Fruit fly (Drosophila melanogaster) whole organism, embryonic: Measurements from ENCODE around the gene CG17778.

Experiments
- Antp ChIP-seq: fragments of 200-800 bp; sonication (Bioruptor generic); optimal IDR thresholded peaks from 3 replicates; lab custom pipeline; 2016; ENCODE audit warnings: missing biosample characterization, missing genetic modification characterization
- Atf-2 ChIP-seq: fragments of 200-800 bp; sonication (Bioruptor generic); optimal IDR thresholded peaks from 2 replicates; lab custom pipeline; 2016; ENCODE audit warnings: missing biosample characterization, missing genetic modification characterization
- CG10267 ChIP-seq: fragments of 200-800 bp; sonication (Bioruptor generic); optimal IDR thresholded peaks from 2 replicates; lab custom pipeline; 2018; ENCODE audit warnings: missing biosample characterization, mild to moderate bottlenecking, missing genetic modification characterization, moderate library complexity
- CG11695 ChIP-seq: fragments of 200-800 bp; sonication (Bioruptor generic); IDR thresholded peaks from 3 replicates; pipeline ENCODE4 v1.3.6; 2022; ENCODE audit warnings: missing biosample characterization, missing genetic modification characterization
- CG12104 ChIP-seq: fragments of 200-800 bp; sonication (Bioruptor generic); optimal IDR thresholded peaks from 3 replicates; lab custom pipeline; 2016; ENCODE audit warnings: missing biosample characterization, missing genetic modification characterization
- CG12219 ChIP-seq: fragments of 200-800 bp; sonication (Bioruptor generic); optimal IDR thresholded peaks from 3 replicates; lab custom pipeline; 2018; ENCODE audit warnings: missing biosample characterization, mild to moderate bottlenecking, missing genetic modification characterization
- CG13624 ChIP-seq: fragments of 200-800 bp; sonication (Bioruptor generic); optimal IDR thresholded peaks from 2 replicates; lab custom pipeline; 2016; ENCODE audit warnings: missing biosample characterization, missing genetic modification characterization
- CG13894 ChIP-seq: fragments of 200-800 bp; sonication (Bioruptor generic); optimal IDR thresholded peaks from 3 replicates; lab custom pipeline; 2018; ENCODE audit warnings: missing biosample characterization, mild to moderate bottlenecking, missing genetic modification characterization, moderate library complexity
- CG15011 ChIP-seq: fragments of 200-800 bp; sonication (Bioruptor generic); optimal IDR thresholded peaks from 3 replicates; lab custom pipeline; 2018; ENCODE audit warnings: missing biosample characterization, mild to moderate bottlenecking, missing genetic modification characterization
- CG17385 ChIP-seq: fragments of 200-800 bp; sonication (Bioruptor generic); optimal IDR thresholded peaks from 3 replicates; lab custom pipeline; 2018; ENCODE audit warnings: missing biosample characterization, mild to moderate bottlenecking, missing genetic modification characterization
- CG18011 ChIP-seq: fragments of 200-800 bp; sonication (Bioruptor generic); optimal IDR thresholded peaks from 2 replicates; lab custom pipeline; 2017; ENCODE audit warnings: missing biosample characterization, missing genetic modification characterization, mild to moderate bottlenecking, moderate library complexity, missing genotype
- CG30403 ChIP-seq: fragments of 200-800 bp; sonication (Bioruptor generic); optimal IDR thresholded peaks from 3 replicates; lab custom pipeline; 2016; ENCODE audit warnings: missing biosample characterization, missing genetic modification characterization
- CG30431 ChIP-seq: fragments of 200-800 bp; sonication (Bioruptor generic); optimal IDR thresholded peaks from 2 replicates; lab custom pipeline; 2017; ENCODE audit warnings: missing biosample characterization, missing genetic modification characterization
- CG3065 ChIP-seq: fragments of 200-800 bp; sonication (Bioruptor generic); optimal IDR thresholded peaks from 2 replicates; lab custom pipeline; 2016; ENCODE audit warnings: missing biosample characterization, missing genetic modification characterization
- CG32772 ChIP-seq: fragments of 200-800 bp; sonication (Bioruptor generic); IDR thresholded peaks from 2 replicates; pipeline ENCODE4 v1.3.6; 2022; ENCODE audit warnings: missing biosample characterization, missing genetic modification characterization
- CG3726 ChIP-seq: fragments of 200-800 bp; sonication (Bioruptor generic); IDR thresholded peaks from 3 replicates; pipeline ENCODE4, ENCODE4 v1.3.6; 2022; ENCODE audit warnings: missing biosample characterization, missing genetic modification characterization
- CG4820 ChIP-seq: fragments of 200-800 bp; sonication (Bioruptor generic); optimal IDR thresholded peaks from 3 replicates; lab custom pipeline; 2016; ENCODE audit warnings: missing biosample characterization, missing genetic modification characterization
- CG5180 ChIP-seq: fragments of 200-800 bp; sonication (Bioruptor generic); optimal IDR thresholded peaks from 3 replicates; lab custom pipeline; 2017; ENCODE audit warnings: missing biosample characterization, missing genetic modification characterization, mild to moderate bottlenecking, moderate library complexity, missing genetic modification reagents
- CG7987 ChIP-seq: fragments of 200-800 bp; sonication (Bioruptor generic); optimal IDR thresholded peaks from 2 replicates; lab custom pipeline; 2018; ENCODE audit warnings: missing biosample characterization, mild to moderate bottlenecking, missing genetic modification characterization, moderate library complexity
- CG8281 ChIP-seq: fragments of 200-800 bp; sonication (Bioruptor generic); optimal IDR thresholded peaks from 2 replicates; lab custom pipeline; 2018; ENCODE audit warnings: missing biosample characterization, mild to moderate bottlenecking, missing genetic modification characterization, moderate library complexity
- CG8944 ChIP-seq: fragments of 200-800 bp; sonication (Bioruptor generic); optimal IDR thresholded peaks from 3 replicates; lab custom pipeline; 2016; ENCODE audit warnings: missing biosample characterization, missing genetic modification characterization
- Fer1 ChIP-seq: fragments of 200-800 bp; sonication (Bioruptor generic); optimal IDR thresholded peaks from 2 replicates; lab custom pipeline; 2017; ENCODE audit warnings: missing biosample characterization, mild to moderate bottlenecking, missing genetic modification characterization
- Fer2 ChIP-seq: fragments of 200-800 bp; sonication (Bioruptor generic); optimal IDR thresholded peaks from 2 replicates; lab custom pipeline; 2018; ENCODE audit warnings: missing biosample characterization, mild to moderate bottlenecking, missing genetic modification characterization, moderate library complexity
- GATAe ChIP-seq: fragments of 200-800 bp; sonication (Bioruptor generic); conservative IDR thresholded peaks from 2 replicates; pipeline ENCODE4 v1.3.6; 2022; ENCODE audit warnings: missing biosample characterization, missing genetic modification characterization
- Gsc ChIP-seq: fragments of 200-800 bp; sonication (Bioruptor generic); IDR thresholded peaks from 2 replicates; pipeline ENCODE4 v1.3.6; 2022; ENCODE audit warnings: missing biosample characterization, missing genetic modification characterization
- H15 ChIP-seq: fragments of 200-800 bp; sonication (Bioruptor generic); IDR thresholded peaks from 3 replicates; pipeline ENCODE4 v1.3.6; 2022; ENCODE audit warnings: missing biosample characterization, missing genetic modification characterization
- Hr78 ChIP-seq, 2 experiments: fragments of 200-800 bp in 1 of 2; fragments of >200 bp in 1 of 2; sonication (Bioruptor generic) in 1 of 2; optimal IDR thresholded peaks; 2 replicates each; lab custom pipeline; 2017 to 2019; ENCODE audit warnings: missing biosample characterization in 2 of 2, missing genetic modification characterization in 2 of 2, mild to moderate bottlenecking in 1 of 2, moderate library complexity in 1 of 2
- Lpt ChIP-seq: fragments of >200 bp; optimal IDR thresholded peaks from 2 replicates; lab custom pipeline; 2018; ENCODE audit warnings: missing biosample characterization, missing genetic modification characterization
- Meics ChIP-seq: fragments of 200-800 bp; sonication (Bioruptor generic); optimal IDR thresholded peaks from 2 replicates; lab custom pipeline; 2017; ENCODE audit warnings: missing biosample characterization, mild to moderate bottlenecking, missing genetic modification characterization
- Oli ChIP-seq: fragments of 200-800 bp; sonication (Bioruptor generic); optimal IDR thresholded peaks from 2 replicates; lab custom pipeline; 2018; ENCODE audit warnings: missing biosample characterization, mild to moderate bottlenecking, missing genetic modification characterization, moderate library complexity
- Sox100B ChIP-seq: fragments of 200-800 bp; sonication (Bioruptor generic); optimal IDR thresholded peaks from 3 replicates; lab custom pipeline; 2018; ENCODE audit warnings: missing biosample characterization, mild to moderate bottlenecking, missing genetic modification characterization
- YL-1 ChIP-seq: fragments of 200-800 bp; sonication (Bioruptor generic); optimal IDR thresholded peaks from 3 replicates; lab custom pipeline; 2017; ENCODE audit warnings: missing biosample characterization, mild to moderate bottlenecking, missing genetic modification characterization
- bab2 ChIP-seq: fragments of 200-800 bp; sonication (Bioruptor generic); optimal IDR thresholded peaks from 2 replicates; lab custom pipeline; 2016; ENCODE audit warnings: missing biosample characterization, missing genetic modification characterization
- bigmax ChIP-seq: fragments of 200-800 bp; sonication (Bioruptor generic); optimal IDR thresholded peaks from 2 replicates; lab custom pipeline; 2018; ENCODE audit warnings: missing biosample characterization, mild to moderate bottlenecking, missing genetic modification characterization
- cad ChIP-seq: fragments of >200 bp; optimal IDR thresholded peaks from 2 replicates; lab custom pipeline; 2017; ENCODE audit warnings: missing biosample characterization, missing genetic modification characterization
- chm ChIP-seq: fragments of 200-800 bp; sonication (Bioruptor generic); IDR thresholded peaks from 2 replicates; pipeline ENCODE4 v1.3.6; 2022; ENCODE audit warnings: missing biosample characterization, missing genetic modification characterization
- danr ChIP-seq: fragments of 200-800 bp; sonication (Bioruptor generic); IDR thresholded peaks from 2 replicates; pipeline ENCODE4 v1.3.6; 2022; ENCODE audit warnings: missing biosample characterization, missing genetic modification characterization
- dimm ChIP-seq: fragments of 200-800 bp; sonication (Bioruptor generic); IDR thresholded peaks from 2 replicates; pipeline ENCODE4 v1.3.6; 2022; ENCODE audit warnings: missing biosample characterization, missing genetic modification characterization
- gfzf ChIP-seq: fragments of 200-800 bp; sonication (Bioruptor generic); optimal IDR thresholded peaks from 2 replicates; lab custom pipeline; 2016; ENCODE audit warnings: missing biosample characterization, mild to moderate bottlenecking, missing genetic modification characterization, moderate library complexity
- mam ChIP-seq: fragments of 200-800 bp; sonication (Bioruptor generic); optimal IDR thresholded peaks from 3 replicates; lab custom pipeline; 2016; ENCODE audit warnings: missing biosample characterization, missing genetic modification characterization
- mld ChIP-seq: fragments of 200-800 bp; sonication (Bioruptor generic); IDR thresholded peaks from 3 replicates; pipeline ENCODE4 v1.3.6; 2022; ENCODE audit warnings: missing biosample characterization, missing genetic modification characterization; ENCODE audit not compliant: partially characterized antibody
- pb ChIP-seq: fragments of 200-800 bp; sonication (Bioruptor generic); optimal IDR thresholded peaks from 3 replicates; lab custom pipeline; 2016; ENCODE audit warnings: missing biosample characterization, missing genetic modification characterization
- pnt ChIP-seq: fragments of 200-800 bp; sonication (Bioruptor generic); optimal IDR thresholded peaks from 3 replicates; lab custom pipeline; 2016; ENCODE audit warnings: missing biosample characterization, missing genetic modification characterization
- pum ChIP-seq: fragments of 200-800 bp; sonication (Bioruptor generic); optimal IDR thresholded peaks from 2 replicates; lab custom pipeline; 2016; ENCODE audit warnings: missing biosample characterization, missing genetic modification characterization
- sens-2 ChIP-seq: fragments of 200-800 bp; sonication (Bioruptor generic); IDR thresholded peaks from 2 replicates; pipeline ENCODE4 v1.3.6; 2022; ENCODE audit warnings: missing biosample characterization, missing genetic modification characterization
- sima ChIP-seq: fragments of 200-800 bp; sonication (Bioruptor generic); optimal IDR thresholded peaks from 2 replicates; lab custom pipeline; 2016; ENCODE audit warnings: missing biosample characterization, missing genetic modification characterization
- sob ChIP-seq: fragments of 200-800 bp; sonication (Bioruptor generic); IDR thresholded peaks from 2 replicates; pipeline ENCODE4 v1.3.6; 2022; ENCODE audit warnings: missing biosample characterization, missing genetic modification characterization
- sr ChIP-seq: fragments of 200-800 bp; sonication (Bioruptor generic); IDR thresholded peaks from 3 replicates; pipeline ENCODE4 v1.3.6; 2022; ENCODE audit warnings: missing biosample characterization, missing genetic modification characterization
- stc ChIP-seq: fragments of 200-800 bp; sonication (Bioruptor generic); IDR thresholded peaks from 2 replicates; pipeline ENCODE4 v1.3.6; 2022; ENCODE audit warnings: missing biosample characterization, missing genetic modification characterization
- z ChIP-seq: fragments of 200-800 bp; sonication (Bioruptor generic); IDR thresholded peaks from 3 replicates; pipeline ENCODE4 v1.3.6; 2022; ENCODE audit warnings: missing biosample characterization, missing genetic modification characterization

Gene CG17778

DNA sequence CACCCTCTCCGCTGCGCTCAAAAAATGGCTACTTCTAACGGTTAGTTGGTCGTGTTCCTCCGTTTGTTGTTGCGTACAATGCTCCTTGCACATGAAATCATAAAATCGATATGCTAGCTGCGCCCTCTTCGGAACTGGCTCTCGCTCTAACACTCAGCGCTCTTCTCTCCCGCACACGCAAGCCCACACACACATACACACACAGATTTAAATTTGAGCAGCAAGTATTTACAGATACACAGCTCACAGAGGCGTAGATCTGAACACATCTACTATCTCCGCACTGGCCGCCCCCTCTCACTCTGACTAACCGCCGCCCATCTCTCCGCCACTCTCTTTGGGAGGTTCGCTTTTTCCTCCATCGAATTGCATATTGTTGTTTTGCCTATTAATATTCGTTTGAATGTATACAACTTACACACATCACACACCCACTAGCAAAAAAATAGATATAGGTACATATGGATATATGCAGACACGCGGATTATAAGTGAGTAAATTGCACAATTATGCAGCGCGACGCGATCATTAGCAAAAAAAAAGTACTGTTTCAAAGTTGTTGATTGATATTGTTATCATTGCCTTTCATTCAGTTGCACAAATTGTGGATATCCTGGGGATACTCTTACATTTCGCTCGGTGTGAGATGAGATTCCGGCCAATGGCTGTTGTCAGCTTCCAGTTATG is 28.1 kb downstream of the CG17778 start (continued):
- TF ChIP-seq CG12104 (GFP tag; lab: Kevin White, UChicago) = peak; percentile 61
- no peak; the same call in 1 of the 2 replicates for TF ChIP-seq GATAe
- no peak for TF ChIP-seq CG3726
- TF ChIP-seq Sox100B (GFP tag; lab: Kevin White, UChicago) = no peak
- TF ChIP-seq CG7987 (GFP tag; lab: Kevin White, UChicago) = peak; percentile 78
- no peak for TF ChIP-seq Hr78 (GFP tag; optimal IDR thresholded peaks at IDR 0.05; lab: Kevin White, UChicago)
- TF ChIP-seq sens-2 (GFP tag; lab: Robert Waterston, UW) = peak; percentile 77
- TF ChIP-seq mam (GFP tag; lab: Kevin White, UChicago) = peak; percentile 94
- peak; percentile 91 for TF ChIP-seq sob (GFP tag; lab: Robert Waterston, UW)
- TF ChIP-seq H15 (GFP tag; lab: Robert Waterston, UW) = peak; percentile 80
- TF ChIP-seq CG13894 (tag; lab: Kevin White, UChicago) = peak; percentile 90
- no peak for TF ChIP-seq Lpt
- TF ChIP-seq Atf-2 (GFP tag; lab: Kevin White, UChicago) = peak; percentile 81
- peak; percentile 93 for TF ChIP-seq CG13624 (GFP tag; lab: Kevin White, UChicago)
- TF ChIP-seq Meics (GFP tag; lab: Kevin White, UChicago) = peak; percentile 87
- no peak for TF ChIP-seq Gsc
- TF ChIP-seq CG12219 (GFP tag; lab: Kevin White, UChicago) = peak; percentile 77
- peak; percentile 71 for TF ChIP-seq CG32772 (GFP tag; lab: Robert Waterston, UW)
- peak; percentile 52 for TF ChIP-seq CG4820
- TF ChIP-seq stc (GFP tag; lab: Robert Waterston, UW) = peak; percentile 60
- TF ChIP-seq bab2 = peak; percentile 92
- peak; percentile 78; the same call in 2 of the 3 replicates for TF ChIP-seq sr
- TF ChIP-seq CG30431 = no peak
- TF ChIP-seq danr = 0 out of 2 replicates have a peak, but pooled peaks have one; percentile 30
- TF ChIP-seq CG8281 (tag; lab: Kevin White, UChicago) = peak; percentile 5
- peak; percentile 73 for TF ChIP-seq pb (GFP tag; lab: Kevin White, UChicago)
- peak; percentile 61 for TF ChIP-seq CG18011
- TF ChIP-seq dimm (GFP tag; lab: Robert Waterston, UW) = 0 out of 2 replicates have a peak, but pooled peaks have one; percentile 48
- TF ChIP-seq Fer1 (GFP tag; lab: Kevin White, UChicago) = peak; percentile 89
- TF ChIP-seq CG8944 (GFP tag; lab: Kevin White, UChicago) = peak; percentile 84
- peak; percentile 87 for TF ChIP-seq CG30403 (GFP tag; lab: Kevin White, UChicago)
- TF ChIP-seq Fer2 (tag; lab: Kevin White, UChicago) = peak; percentile 72
- peak; percentile 85 for TF ChIP-seq pum (GFP tag; lab: Kevin White, UChicago)
- no peak for TF ChIP-seq gfzf (GFP tag; lab: Kevin White, UChicago)
- peak; percentile 69 for TF ChIP-seq CG17385 (GFP tag; lab: Kevin White, UChicago)
- TF ChIP-seq mld (GFP tag; lab: Robert Waterston, UW) = no peak
- peak; percentile 92 for TF ChIP-seq chm (GFP tag; lab: Robert Waterston, UW)
- peak; percentile 9 for TF ChIP-seq YL-1 (GFP tag; lab: Kevin White, UChicago)
- peak; percentile 59; the same call in 2 of the 3 replicates for TF ChIP-seq z (GFP tag; lab: Robert Waterston, UW)
- peak; percentile 44 for TF ChIP-seq CG10267 (tag; lab: Kevin White, UChicago)
- peak; percentile 53 for TF ChIP-seq cad (GFP tag; lab: Kevin White, UChicago)
- TF ChIP-seq bigmax (GFP tag; lab: Kevin White, UChicago) = peak; percentile 22
- peak; percentile 86 for TF ChIP-seq pnt
- TF ChIP-seq sima (GFP tag; lab: Kevin White, UChicago) = peak; percentile 54
- peak; percentile 52 for TF ChIP-seq Oli
- peak; percentile 94 for TF ChIP-seq Antp (GFP tag; lab: Kevin White, UChicago)
- TF ChIP-seq CG3065 = peak; percentile 8
- TF ChIP-seq CG15011 (GFP tag; lab: Kevin White, UChicago) = peak; percentile 37
- peak; percentile 42; the same call in 1 of the 3 replicates for TF ChIP-seq CG11695 (GFP tag; lab: Robert Waterston, UW)
- peak; percentile 50 for TF ChIP-seq CG5180 (GFP tag; lab: Kevin White, UChicago)
